ENCODE assay signal across 1 fruit fly cellular context in genomic region chr2L:19021278-19022220, dm6.
A peak's percentile ranks its signal among the peaks of the same experiment; 100 is the strongest.
TF ChIP-seq lines count a peak whose summit lies in the region.

No protein-coding gene starts in this region.

TF ChIP-seq in whole organism, embryonic, 481 proteins besides CTCF, POLR2A, EP300 and RAD21 (continued from another document and continues in another):
- no peak for TF ChIP-seq CG4404 (GFP tag; IDR thresholded peaks at IDR 0.05; lab: Robert Waterston, UW)
- TF ChIP-seq Sry-δ (GFP tag; optimal IDR thresholded peaks at IDR 0.05; lab: Kevin White, UChicago) = no peak
- TF ChIP-seq Elba2 (GFP tag; optimal IDR thresholded peaks at IDR 0.05; lab: Kevin White, UChicago) = no peak
- TF ChIP-seq CG8089 (GFP tag; optimal IDR thresholded peaks at IDR 0.05; lab: Kevin White, UChicago) = peak; percentile 13
- TF ChIP-seq CG4282 (GFP tag; optimal IDR thresholded peaks at IDR 0.05; lab: Kevin White, UChicago) = no peak
- no peak for TF ChIP-seq Dref (GFP tag; IDR thresholded peaks at IDR 0.05; lab: Robert Waterston, UW)
- TF ChIP-seq lov (optimal IDR thresholded peaks at IDR 0.05; lab: Kevin White, UChicago) = no peak
- no peak for TF ChIP-seq lov (GFP tag; IDR thresholded peaks at IDR 0.05; lab: Robert Waterston, UW)
- TF ChIP-seq Rx (GFP tag; IDR thresholded peaks at IDR 0.05; lab: Robert Waterston, UW) = no peak
- TF ChIP-seq CG16815 (GFP tag; optimal IDR thresholded peaks at IDR 0.05; lab: Kevin White, UChicago) = peak; percentile 51
- no peak for TF ChIP-seq Neu2 (GFP tag; optimal IDR thresholded peaks at IDR 0.05; lab: Kevin White, UChicago; ENCODE audit: borderline replicate concordance)
- TF ChIP-seq CG5180 (GFP tag; optimal IDR thresholded peaks at IDR 0.05; lab: Kevin White, UChicago) = peak; percentile 58
- peak; percentile 20 for TF ChIP-seq mam (GFP tag; optimal IDR thresholded peaks at IDR 0.05; lab: Kevin White, UChicago)
- TF ChIP-seq CG34224 (GFP tag; IDR thresholded peaks at IDR 0.05; lab: Robert Waterston, UW; ENCODE audit: partially characterized antibody) = no peak
- TF ChIP-seq fd102C (GFP tag; optimal IDR thresholded peaks at IDR 0.05; lab: Kevin White, UChicago) = no peak
- no peak for TF ChIP-seq aop (GFP tag; IDR thresholded peaks at IDR 0.05; lab: Robert Waterston, UW)
- TF ChIP-seq Jarid2 (GFP tag; optimal IDR thresholded peaks at IDR 0.05; lab: Kevin White, UChicago) = peak; percentile 41
- TF ChIP-seq CG12769 (tag; optimal IDR thresholded peaks at IDR 0.05; lab: Kevin White, UChicago) = no peak
- TF ChIP-seq gem (tag; optimal IDR thresholded peaks at IDR 0.05; lab: Kevin White, UChicago) = peak; percentile 90
- TF ChIP-seq CG7745 (tag; optimal IDR thresholded peaks at IDR 0.05; lab: Kevin White, UChicago) = no peak
- TF ChIP-seq HLH4C (GFP tag; IDR thresholded peaks at IDR 0.05; lab: Robert Waterston, UW; ENCODE audit: partially characterized antibody) = no peak
- TF ChIP-seq exex (tag; optimal IDR thresholded peaks at IDR 0.05; lab: Kevin White, UChicago) = peak; percentile 30
- peak; percentile 23 for TF ChIP-seq CG6765 (GFP tag; optimal IDR thresholded peaks at IDR 0.05; lab: Kevin White, UChicago)
- TF ChIP-seq CG31224 (GFP tag; IDR thresholded peaks at IDR 0.05; lab: Robert Waterston, UW) = no peak
- peak; percentile 40 for TF ChIP-seq cato (GFP tag; optimal IDR thresholded peaks at IDR 0.05; lab: Kevin White, UChicago; ENCODE audit: borderline replicate concordance)
- TF ChIP-seq CG10274 (GFP tag; optimal IDR thresholded peaks at IDR 0.05; lab: Kevin White, UChicago) = peak; percentile 11
- no peak for TF ChIP-seq CG6175 (GFP tag; IDR thresholded peaks at IDR 0.05; lab: Robert Waterston, UW)
- TF ChIP-seq Gsc (GFP tag; IDR thresholded peaks at IDR 0.05; lab: Robert Waterston, UW) = no peak
- peak; percentile 79 for TF ChIP-seq Xrp1 (GFP tag; IDR thresholded peaks at IDR 0.05; lab: Robert Waterston, UW)
- peak; percentile 30 for TF ChIP-seq slp2 (GFP tag; optimal IDR thresholded peaks at IDR 0.05; lab: Kevin White, UChicago)
- peak; percentile 27 for TF ChIP-seq slou (GFP tag; optimal IDR thresholded peaks at IDR 0.05; lab: Kevin White, UChicago)
- peak; percentile 91 for TF ChIP-seq crol (GFP tag; IDR thresholded peaks at IDR 0.05; lab: Robert Waterston, UW)
- TF ChIP-seq CG10565 (GFP tag; optimal IDR thresholded peaks at IDR 0.05; lab: Kevin White, UChicago) = no peak
- TF ChIP-seq CG11696 (GFP tag; IDR thresholded peaks at IDR 0.05; lab: Robert Waterston, UW) = no peak
- TF ChIP-seq sug (tag; optimal IDR thresholded peaks at IDR 0.05; lab: Kevin White, UChicago) = peak; percentile 85
- TF ChIP-seq her (GFP tag; optimal IDR thresholded peaks at IDR 0.05; lab: Kevin White, UChicago) = no peak
- TF ChIP-seq sim (GFP tag; IDR thresholded peaks at IDR 0.05; lab: Robert Waterston, UW) = no peak
- no peak for TF ChIP-seq CG10959 (GFP tag; IDR thresholded peaks at IDR 0.05; lab: Robert Waterston, UW)
- TF ChIP-seq gfzf (GFP tag; optimal IDR thresholded peaks at IDR 0.05; lab: Kevin White, UChicago) = no peak
- peak; percentile 89 for TF ChIP-seq Fer1 (GFP tag; optimal IDR thresholded peaks at IDR 0.05; lab: Kevin White, UChicago)
- peak; percentile 71 for TF ChIP-seq HHEX (GFP tag; optimal IDR thresholded peaks at IDR 0.05; lab: Kevin White, UChicago)
- TF ChIP-seq Oli (tag; optimal IDR thresholded peaks at IDR 0.05; lab: Kevin White, UChicago) = peak; percentile 88
- TF ChIP-seq caup (GFP tag; optimal IDR thresholded peaks at IDR 0.05; lab: Kevin White, UChicago; ENCODE audit: severe bottlenecking) = peak; percentile 74
- TF ChIP-seq CG7928 (GFP tag; optimal IDR thresholded peaks at IDR 0.05; lab: Kevin White, UChicago) = peak; percentile 26
- peak; percentile 31 for TF ChIP-seq Mes4 (GFP tag; optimal IDR thresholded peaks at IDR 0.05; lab: Kevin White, UChicago)
- TF ChIP-seq cas (GFP tag; IDR thresholded peaks at IDR 0.05; lab: Robert Waterston, UW) = no peak; the same call in 1 of the 2 replicates
- TF ChIP-seq Blimp-1 (GFP tag; optimal IDR thresholded peaks at IDR 0.05; lab: Kevin White, UChicago) = peak; percentile 65
- no peak for TF ChIP-seq hkb (optimal IDR thresholded peaks at IDR 0.05; lab: Kevin White, UChicago)
- peak; percentile 70 for TF ChIP-seq hkb (GFP tag; IDR thresholded peaks at IDR 0.05; lab: Robert Waterston, UW)
- TF ChIP-seq maf-S (GFP tag; optimal IDR thresholded peaks at IDR 0.05; lab: Kevin White, UChicago) = no peak
- TF ChIP-seq pho (GFP tag; optimal IDR thresholded peaks at IDR 0.05; lab: Kevin White, UChicago) = peak; percentile 26
- TF ChIP-seq chif (GFP tag; optimal IDR thresholded peaks at IDR 0.05; lab: Kevin White, UChicago) = peak; percentile 1 to 50
- no peak for TF ChIP-seq Trl (optimal IDR thresholded peaks at IDR 0.05; lab: Kevin White, UChicago)
- TF ChIP-seq Trl (GFP tag; optimal IDR thresholded peaks at IDR 0.05; lab: Kevin White, UChicago) = peak; percentile 6
- TF ChIP-seq al (GFP tag; IDR thresholded peaks at IDR 0.05; lab: Robert Waterston, UW) = no peak
- TF ChIP-seq CHES-1-like (GFP tag; optimal IDR thresholded peaks at IDR 0.05; lab: Kevin White, UChicago) = peak; percentile 35
- no peak for TF ChIP-seq gcm2 (GFP tag; optimal IDR thresholded peaks at IDR 0.05; lab: Kevin White, UChicago)
- peak; percentile 16 for TF ChIP-seq MESR4 (GFP tag; optimal IDR thresholded peaks at IDR 0.05; lab: Kevin White, UChicago)
- no peak for TF ChIP-seq Dip3 (GFP tag; optimal IDR thresholded peaks at IDR 0.05; lab: Kevin White, UChicago)
- no peak for TF ChIP-seq CG6791 (GFP tag; IDR thresholded peaks at IDR 0.05; lab: Robert Waterston, UW; ENCODE audit: partially characterized antibody)
- peak; percentile 85 for TF ChIP-seq CG12659 (GFP tag; optimal IDR thresholded peaks at IDR 0.05; lab: Kevin White, UChicago)
- peak; percentile 71 for TF ChIP-seq CG10366 (GFP tag; IDR thresholded peaks at IDR 0.05; lab: Robert Waterston, UW)
- no peak for TF ChIP-seq CG9609 (GFP tag; optimal IDR thresholded peaks at IDR 0.05; lab: Kevin White, UChicago)
- TF ChIP-seq bsh (GFP tag; optimal IDR thresholded peaks at IDR 0.05; lab: Kevin White, UChicago) = peak; percentile 81 to 82
- no peak for TF ChIP-seq CG8765 (GFP tag; IDR thresholded peaks at IDR 0.05; lab: Robert Waterston, UW)
- TF ChIP-seq bcd (GFP tag; optimal IDR thresholded peaks at IDR 0.05; lab: Kevin White, UChicago) = peak; percentile 70
- TF ChIP-seq gcm (GFP tag; optimal IDR thresholded peaks at IDR 0.05; lab: Kevin White, UChicago) = peak; percentile 72
- peak; percentile 65 for TF ChIP-seq lbe (GFP tag; optimal IDR thresholded peaks at IDR 0.05; lab: Kevin White, UChicago)
- TF ChIP-seq Fer2 (tag; optimal IDR thresholded peaks at IDR 0.05; lab: Kevin White, UChicago) = peak; percentile 41
- TF ChIP-seq CG2120 (GFP tag; optimal IDR thresholded peaks at IDR 0.05; lab: Kevin White, UChicago) = peak; percentile 76
- TF ChIP-seq fd96Cb (tag; optimal IDR thresholded peaks at IDR 0.05; lab: Kevin White, UChicago) = peak; percentile 73
- no peak for TF ChIP-seq CG10321 (GFP tag; IDR thresholded peaks at IDR 0.05; lab: Robert Waterston, UW)
- no peak for TF ChIP-seq vnd (GFP tag; IDR thresholded peaks at IDR 0.05; lab: Robert Waterston, UW; ENCODE audit: partially characterized antibody)
- TF ChIP-seq CG43689 (GFP tag; IDR thresholded peaks at IDR 0.05; lab: Robert Waterston, UW) = peak; percentile 31; the same call in 1 of the 2 replicates
- peak; percentile 57 for TF ChIP-seq ind (GFP tag; optimal IDR thresholded peaks at IDR 0.05; lab: Kevin White, UChicago)
- peak; percentile 77 for TF ChIP-seq BtbVII (GFP tag; optimal IDR thresholded peaks at IDR 0.05; lab: Kevin White, UChicago)
- TF ChIP-seq CG7271 (tag; optimal IDR thresholded peaks at IDR 0.05; lab: Kevin White, UChicago) = no peak
- TF ChIP-seq tx (GFP tag; optimal IDR thresholded peaks at IDR 0.05; lab: Kevin White, UChicago) = no peak
- no peak for TF ChIP-seq CG8478 (optimal IDR thresholded peaks at IDR 0.05; lab: Kevin White, UChicago)
- no peak for TF ChIP-seq CG32772 (GFP tag; IDR thresholded peaks at IDR 0.05; lab: Robert Waterston, UW)
- TF ChIP-seq eyg (GFP tag; optimal IDR thresholded peaks at IDR 0.05; lab: Kevin White, UChicago) = no peak
- TF ChIP-seq CG2129 (GFP tag; IDR thresholded peaks at IDR 0.05; lab: Robert Waterston, UW; ENCODE audit: partially characterized antibody) = no peak
- no peak; the same call in 1 of the 2 replicates for TF ChIP-seq H2.0 (GFP tag; IDR thresholded peaks at IDR 0.05; lab: Robert Waterston, UW)
- TF ChIP-seq CG1529 (GFP tag; optimal IDR thresholded peaks at IDR 0.05; lab: Kevin White, UChicago) = peak; percentile 85
- TF ChIP-seq oc (tag; optimal IDR thresholded peaks at IDR 0.05; lab: Kevin White, UChicago) = peak; percentile 52
- peak; percentile 77 for TF ChIP-seq CG8388 (GFP tag; optimal IDR thresholded peaks at IDR 0.05; lab: Kevin White, UChicago)
- no peak for TF ChIP-seq CG17612 (GFP tag; IDR thresholded peaks at IDR 0.05; lab: Robert Waterston, UW)
- no peak for TF ChIP-seq CG13287 (GFP tag; IDR thresholded peaks at IDR 0.05; lab: Robert Waterston, UW; ENCODE audit: partially characterized antibody)
- TF ChIP-seq CG31441 (GFP tag; IDR thresholded peaks at IDR 0.05; lab: Robert Waterston, UW) = peak; percentile 85
- no peak for TF ChIP-seq Sin3A (optimal IDR thresholded peaks at IDR 0.05; lab: Kevin White, UChicago)
- TF ChIP-seq CG15479 (GFP tag; optimal IDR thresholded peaks at IDR 0.05; lab: Kevin White, UChicago) = no peak
- peak; percentile 89 for TF ChIP-seq CG13424 (tag; optimal IDR thresholded peaks at IDR 0.05; lab: Kevin White, UChicago)
- TF ChIP-seq danr (GFP tag; IDR thresholded peaks at IDR 0.05; lab: Robert Waterston, UW) = peak; percentile 51; the same call in 1 of the 2 replicates
- TF ChIP-seq CG14710 (tag; optimal IDR thresholded peaks at IDR 0.05; lab: Kevin White, UChicago) = peak; percentile 56
- peak; percentile 76 for TF ChIP-seq vvl (GFP tag; IDR thresholded peaks at IDR 0.05; lab: Robert Waterston, UW)
- TF ChIP-seq az2 (GFP tag; optimal IDR thresholded peaks at IDR 0.05; lab: Kevin White, UChicago) = peak; percentile 75
- TF ChIP-seq CG12071 (GFP tag; optimal IDR thresholded peaks at IDR 0.05; lab: Kevin White, UChicago) = peak; percentile 56
- TF ChIP-seq CG30431 (GFP tag; optimal IDR thresholded peaks at IDR 0.05; lab: Kevin White, UChicago) = peak; percentile 69
- TF ChIP-seq CG3163 (GFP tag; optimal IDR thresholded peaks at IDR 0.05; lab: Kevin White, UChicago) = no peak
- TF ChIP-seq ap (GFP tag; IDR thresholded peaks at IDR 0.05; lab: Robert Waterston, UW) = peak; percentile 38; the same call in 1 of the 2 replicates
- TF ChIP-seq CG7556 (GFP tag; optimal IDR thresholded peaks at IDR 0.05; lab: Kevin White, UChicago) = peak; percentile 93
- TF ChIP-seq MTF-1 (GFP tag; optimal IDR thresholded peaks at IDR 0.05; lab: Kevin White, UChicago; ENCODE audit: borderline replicate concordance) = no peak
- TF ChIP-seq CG7839 (tag; optimal IDR thresholded peaks at IDR 0.05; lab: Kevin White, UChicago) = peak; percentile 85
- peak; percentile 91 for TF ChIP-seq Hand (GFP tag; optimal IDR thresholded peaks at IDR 0.05; lab: Kevin White, UChicago)
- peak in 1 of 3 experiments; percentile 19 for TF ChIP-seq Stat92E (GFP tag; optimal IDR thresholded peaks at IDR 0.05; lab: Kevin White, UChicago)
- peak; percentile 90 for TF ChIP-seq CG2678 (tag; optimal IDR thresholded peaks at IDR 0.05; lab: Kevin White, UChicago)
- TF ChIP-seq cwo (GFP tag; optimal IDR thresholded peaks at IDR 0.05; lab: Kevin White, UChicago) = peak; percentile 82
- TF ChIP-seq sc (optimal IDR thresholded peaks at IDR 0.05; lab: Kevin White, UChicago) = no peak
- peak; percentile 80 for TF ChIP-seq sc (GFP tag; optimal IDR thresholded peaks at IDR 0.05; lab: Kevin White, UChicago)
- no peak for TF ChIP-seq ac (GFP tag; optimal IDR thresholded peaks at IDR 0.05; lab: Kevin White, UChicago)
- TF ChIP-seq Awh (GFP tag; IDR thresholded peaks at IDR 0.05; lab: Robert Waterston, UW) = 0 out of 2 replicates have a peak, but pooled peaks have one; percentile 34
- TF ChIP-seq psq (GFP tag; optimal IDR thresholded peaks at IDR 0.05; lab: Kevin White, UChicago) = no peak
- TF ChIP-seq Bdp1 (GFP tag; optimal IDR thresholded peaks at IDR 0.05; lab: Kevin White, UChicago) = peak; percentile 35
- TF ChIP-seq CG8924 (tag; optimal IDR thresholded peaks at IDR 0.05; lab: Kevin White, UChicago) = peak; percentile 89
- no peak for TF ChIP-seq knrl (GFP tag; IDR thresholded peaks at IDR 0.05; lab: Robert Waterston, UW; ENCODE audit: partially characterized antibody)
- peak in 1 of 3 experiments; percentile 76 for TF ChIP-seq lola (GFP tag; optimal IDR thresholded peaks at IDR 0.05; lab: Kevin White, UChicago)
- peak in 1 of 2 experiments; percentile 68 for TF ChIP-seq Hr78 (GFP tag; optimal IDR thresholded peaks at IDR 0.05; lab: Kevin White, UChicago)
- TF ChIP-seq CG9817 (tag; optimal IDR thresholded peaks at IDR 0.05; lab: Kevin White, UChicago) = peak; percentile 75
- peak; percentile 73 for TF ChIP-seq CG6854 (GFP tag; optimal IDR thresholded peaks at IDR 0.05; lab: Kevin White, UChicago)
- no peak for TF ChIP-seq ase (GFP tag; IDR thresholded peaks at IDR 0.05; lab: Robert Waterston, UW)
- TF ChIP-seq CG4360 (GFP tag; IDR thresholded peaks at IDR 0.05; lab: Robert Waterston, UW) = no peak
- TF ChIP-seq wdn (GFP tag; IDR thresholded peaks at IDR 0.05; lab: Robert Waterston, UW) = peak; percentile 47; the same call in 1 of the 2 replicates
- peak; percentile 77 for TF ChIP-seq Ssrp (tag; optimal IDR thresholded peaks at IDR 0.05; lab: Kevin White, UChicago)
- TF ChIP-seq CG1647 (GFP tag; optimal IDR thresholded peaks at IDR 0.05; lab: Kevin White, UChicago) = no peak
- TF ChIP-seq CG4617 (GFP tag; optimal IDR thresholded peaks at IDR 0.05; lab: Kevin White, UChicago; ENCODE audit: borderline replicate concordance) = no peak
- peak; percentile 4 for TF ChIP-seq fu2 (GFP tag; optimal IDR thresholded peaks at IDR 0.05; lab: Kevin White, UChicago)
- peak; percentile 4 for TF ChIP-seq CG15073 (GFP tag; optimal IDR thresholded peaks at IDR 0.05; lab: Kevin White, UChicago)
- no peak for TF ChIP-seq inv (GFP tag; IDR thresholded peaks at IDR 0.05; lab: Robert Waterston, UW; ENCODE audit: partially characterized antibody)
- TF ChIP-seq CG30403 (GFP tag; optimal IDR thresholded peaks at IDR 0.05; lab: Kevin White, UChicago) = peak; percentile 80
- no peak for TF ChIP-seq p53 (GFP tag; optimal IDR thresholded peaks at IDR 0.05; lab: Kevin White, UChicago)
- TF ChIP-seq cg (GFP tag; optimal IDR thresholded peaks at IDR 0.05; lab: Kevin White, UChicago) = peak; percentile 31
- no peak for TF ChIP-seq CG9797 (GFP tag; optimal IDR thresholded peaks at IDR 0.05; lab: Kevin White, UChicago)
